Fruit fly (Drosophila melanogaster): ENCODE data around the gene CtIP.

Gene CtIP

DNA sequence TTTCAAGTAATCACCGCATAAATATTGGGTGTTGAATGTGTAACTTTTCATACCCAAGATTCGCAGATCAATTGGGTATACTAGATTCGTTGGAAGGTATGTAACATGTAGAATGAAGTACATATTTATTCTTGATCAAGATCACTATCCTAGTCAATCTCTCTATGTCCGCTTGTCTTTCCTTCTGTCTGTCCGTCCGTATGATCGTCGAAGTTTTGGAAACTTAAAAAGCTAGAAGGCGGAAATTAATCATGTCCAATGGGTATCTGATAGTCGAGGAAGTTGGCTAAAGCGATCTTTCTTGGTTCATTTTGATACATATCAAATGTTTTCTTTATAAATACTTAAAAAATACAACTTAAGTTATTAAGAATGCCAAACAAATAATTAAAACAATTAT lies 51.6 kb downstream of the CtIP start (continued):
- TF ChIP-seq CG10462 (GFP tag; optimal IDR thresholded peaks at IDR 0.05) (no peak), CG10979 (tag; optimal IDR thresholded peaks at IDR 0.05) (no peak)
